Fruit fly (Drosophila melanogaster) Kc167 (cell line): ENCODE data around the gene Tango4.

ENCODE experiments used
- Myc ChIP-seq: fragments of >200 bp; optimal IDR thresholded peaks from 2 replicates; lab custom pipeline; 2017; ENCODE audit warnings: missing external identifiers
- Sin3A ChIP-seq: fragments of >200 bp; optimal IDR thresholded peaks from 2 replicates; lab custom pipeline; 2018; ENCODE audit warnings: missing external identifiers
- h ChIP-seq: fragments of >200 bp; optimal IDR thresholded peaks from 3 replicates; lab custom pipeline; 2018; ENCODE audit warnings: missing external identifiers
- insv ChIP-seq: fragments of >200 bp; optimal IDR thresholded peaks from 3 replicates; lab custom pipeline; 2018; ENCODE audit warnings: missing external identifiers
- psq ChIP-seq: fragments of >200 bp; optimal IDR thresholded peaks from 2 replicates; lab custom pipeline; 2017; ENCODE audit warnings: missing external identifiers
- ttk ChIP-seq: sonication (Bioruptor generic); optimal IDR thresholded peaks from 2 replicates; lab custom pipeline; 2017; ENCODE audit warnings: missing external identifiers

Gene Tango4

DNA sequence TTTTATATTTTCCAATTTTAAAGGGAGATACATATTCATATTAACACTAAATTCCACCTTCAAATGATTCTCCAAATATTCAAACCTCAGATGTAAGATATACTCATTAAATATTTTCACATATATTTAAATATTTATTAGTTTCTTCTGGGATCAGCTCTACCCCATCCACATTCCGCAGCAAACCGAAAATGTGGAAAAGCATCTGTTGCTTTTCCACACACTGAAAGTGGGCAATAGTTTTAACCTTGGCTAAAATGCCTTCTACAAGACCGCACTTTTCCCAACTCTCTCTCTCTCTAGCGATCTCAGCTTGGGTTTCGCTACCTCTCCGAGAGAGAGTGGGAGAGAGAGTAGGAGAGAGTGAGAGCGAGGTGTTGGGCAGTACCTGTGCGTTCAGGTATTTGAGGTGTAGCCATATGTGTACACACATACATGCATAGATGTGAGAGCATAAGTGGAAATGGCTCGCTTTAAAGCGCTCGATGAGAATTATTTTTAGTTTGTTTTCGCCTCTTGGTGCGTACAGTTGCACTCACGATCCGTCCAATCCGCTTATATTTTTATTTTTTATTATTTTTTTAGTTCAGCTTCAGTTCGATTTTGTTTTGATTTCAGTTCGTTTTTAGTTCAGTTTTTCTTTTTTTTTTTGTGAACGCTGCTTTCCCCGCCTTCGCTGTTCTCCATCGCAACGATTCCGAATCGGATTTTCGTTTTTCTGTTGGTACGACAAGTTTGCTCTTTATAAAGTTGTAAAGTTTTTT is 14.0 kb upstream of the Tango4 start, which contains the start of gene CG1806:
CG1806 (plus strand) TSS at position 499 of the 764 bp plus-strand sequence.
- TF ChIP-seq psq (lab: Kevin White, UChicago) = no peak
- TF ChIP-seq Sin3A (lab: Kevin White, UChicago) = no peak
- no peak for TF ChIP-seq h
- TF ChIP-seq insv = no peak
- TF ChIP-seq ttk = no peak
- TF ChIP-seq Myc (lab: Kevin White, UChicago) = no peak

DNA sequence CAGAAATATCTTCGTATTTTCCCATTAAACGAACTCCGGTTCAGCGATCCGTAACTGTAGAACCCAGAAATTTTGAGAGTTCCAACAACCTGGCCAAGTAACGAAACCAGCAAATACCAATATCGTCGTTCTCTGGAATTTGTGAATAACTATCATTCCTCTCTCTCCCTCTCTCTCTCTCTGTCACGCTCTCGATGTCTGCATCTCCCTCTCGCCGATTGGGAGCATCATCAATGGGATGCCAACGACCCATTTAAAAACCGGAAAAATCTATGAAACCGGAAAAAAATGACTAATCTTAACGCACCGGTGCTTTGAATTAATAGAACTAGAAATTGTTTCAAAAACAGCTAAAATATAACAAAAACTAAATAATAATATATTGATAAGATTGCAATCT is 13.3 kb upstream of the Tango4 start:
- TF ChIP-seq ttk (no peak), h (no peak), psq (lab: Kevin White, UChicago) (no peak), Sin3A (lab: Kevin White, UChicago) (no peak)

DNA sequence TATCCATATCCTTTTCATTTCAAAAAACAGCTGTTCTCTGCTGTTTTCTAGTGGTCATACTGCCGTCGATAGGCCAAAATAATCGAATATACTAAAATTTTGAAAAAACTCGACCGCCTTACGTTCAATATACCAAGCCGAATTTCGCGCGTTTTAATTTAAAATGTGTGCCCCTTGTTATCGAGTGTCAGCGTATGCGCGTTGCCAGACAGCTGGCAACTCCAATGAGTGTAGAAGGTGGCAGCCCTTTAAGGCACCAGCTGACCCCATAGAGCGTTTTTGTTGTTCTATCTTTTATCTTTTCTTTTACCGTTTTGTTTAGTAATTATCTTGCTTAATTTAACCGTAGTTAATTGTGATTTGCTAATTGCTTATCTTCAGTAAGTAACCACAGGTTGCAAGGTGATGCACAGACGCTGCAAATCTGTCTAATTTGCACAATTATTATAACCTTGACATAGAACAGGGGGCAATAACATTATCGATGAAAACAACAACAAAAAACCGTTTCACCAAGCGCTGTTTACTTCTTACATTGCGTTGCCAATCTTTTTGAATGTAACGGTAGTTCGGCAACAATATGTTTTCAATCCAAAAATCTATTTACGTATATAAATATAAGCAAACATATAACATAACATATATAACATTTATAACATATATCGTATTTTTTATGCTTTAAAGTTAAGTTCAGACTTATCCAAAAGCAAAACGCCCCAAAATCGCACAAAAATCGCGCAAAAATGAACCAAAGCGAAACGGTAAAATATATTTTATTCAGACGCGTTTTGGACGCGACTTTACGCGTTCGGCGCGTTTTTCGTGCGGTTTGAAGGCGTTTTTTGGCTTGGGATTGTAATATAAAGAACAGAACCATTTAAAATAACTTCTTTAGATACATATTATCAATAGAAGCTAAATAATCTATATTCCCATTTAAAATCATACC is 8.4 kb upstream of the Tango4 start, which contains the start of the genes CG1492 and regucalcin:
CG1492 (minus strand) TSS at position 63 of the 949 bp plus-strand sequence.
regucalcin (plus strand) TSS at position 229 of the 949 bp plus-strand sequence.
- TF ChIP-seq h (no peak), psq (lab: Kevin White, UChicago) (peak; percentile 41), insv (no peak), ttk (no peak)

DNA sequence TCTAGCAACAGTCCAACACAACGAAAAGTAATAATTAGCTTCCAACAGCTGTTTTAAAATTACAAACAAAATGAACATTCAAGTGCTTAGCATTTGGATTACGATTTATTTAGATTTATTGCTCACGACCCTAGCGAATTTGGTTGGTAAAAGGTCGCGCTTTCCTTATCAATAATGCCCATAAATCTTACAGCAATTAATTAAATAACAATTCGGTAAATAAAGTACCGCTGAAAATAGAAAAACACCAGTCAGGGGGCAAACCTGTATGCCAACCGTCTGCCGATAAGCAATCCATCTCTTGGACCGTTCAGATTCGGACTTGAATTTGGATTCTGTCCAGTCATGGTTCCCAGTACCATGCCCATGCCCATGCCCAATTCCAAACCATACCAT is 7.8 kb upstream of the Tango4 start:
- TF ChIP-seq ttk (no peak), Sin3A (lab: Kevin White, UChicago) (no peak), psq (lab: Kevin White, UChicago) (no peak), insv (no peak), Myc (lab: Kevin White, UChicago) (no peak), h (no peak)

DNA sequence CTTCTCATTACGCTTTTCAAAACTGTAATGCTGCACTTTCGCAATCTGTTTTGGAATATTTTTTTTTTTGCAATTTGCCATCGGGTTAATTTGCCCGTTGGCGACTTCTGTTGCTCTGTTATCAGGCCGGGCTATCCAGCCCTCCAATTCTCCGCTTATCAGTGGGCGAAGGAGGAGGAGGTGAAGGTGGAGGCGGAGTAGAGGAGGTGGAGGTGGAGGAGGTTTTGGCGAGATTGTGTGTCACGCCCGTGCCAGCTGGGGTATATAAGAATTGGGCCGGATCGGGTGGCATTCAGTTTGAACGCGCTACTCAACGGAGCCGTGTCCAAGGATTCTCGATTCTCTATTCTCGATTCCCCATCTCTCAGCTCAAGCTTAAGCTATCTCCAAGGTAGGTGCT is 6.7 kb upstream of the Tango4 start:
- TF ChIP-seq ttk (no peak), Myc (lab: Kevin White, UChicago) (no peak), insv (no peak), h (no peak), Sin3A (lab: Kevin White, UChicago) (no peak), psq (lab: Kevin White, UChicago) (no peak)

DNA sequence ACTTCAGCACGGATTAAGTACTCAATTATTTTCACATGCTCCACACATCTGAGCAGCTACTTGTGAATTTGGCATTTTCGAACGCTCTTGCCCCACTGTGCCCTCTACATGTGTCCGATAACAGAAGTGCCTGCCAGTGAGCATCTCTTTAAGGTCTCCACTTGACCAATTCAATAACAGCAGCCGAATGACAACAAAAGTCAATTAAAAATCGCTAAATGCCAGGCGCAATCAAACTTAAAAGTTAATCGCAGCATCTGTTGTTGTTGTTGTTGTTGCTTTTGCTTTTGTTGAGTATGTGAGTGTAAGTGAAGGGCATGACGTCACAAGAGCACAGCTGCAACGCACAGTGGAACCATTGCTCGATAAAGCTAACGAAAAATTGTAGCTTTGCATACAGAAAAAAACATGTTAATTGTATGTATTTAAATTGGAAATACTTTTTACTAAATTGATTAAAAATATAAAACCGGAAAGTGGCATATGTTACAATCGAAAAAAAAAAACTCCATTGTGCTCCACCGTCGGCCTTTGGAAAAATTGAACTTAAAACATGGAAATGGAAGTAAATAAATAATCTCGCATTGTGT is 6.0 kb upstream of the Tango4 start:
- TF ChIP-seq psq (lab: Kevin White, UChicago) = no peak
- no peak for TF ChIP-seq Myc (lab: Kevin White, UChicago)

DNA sequence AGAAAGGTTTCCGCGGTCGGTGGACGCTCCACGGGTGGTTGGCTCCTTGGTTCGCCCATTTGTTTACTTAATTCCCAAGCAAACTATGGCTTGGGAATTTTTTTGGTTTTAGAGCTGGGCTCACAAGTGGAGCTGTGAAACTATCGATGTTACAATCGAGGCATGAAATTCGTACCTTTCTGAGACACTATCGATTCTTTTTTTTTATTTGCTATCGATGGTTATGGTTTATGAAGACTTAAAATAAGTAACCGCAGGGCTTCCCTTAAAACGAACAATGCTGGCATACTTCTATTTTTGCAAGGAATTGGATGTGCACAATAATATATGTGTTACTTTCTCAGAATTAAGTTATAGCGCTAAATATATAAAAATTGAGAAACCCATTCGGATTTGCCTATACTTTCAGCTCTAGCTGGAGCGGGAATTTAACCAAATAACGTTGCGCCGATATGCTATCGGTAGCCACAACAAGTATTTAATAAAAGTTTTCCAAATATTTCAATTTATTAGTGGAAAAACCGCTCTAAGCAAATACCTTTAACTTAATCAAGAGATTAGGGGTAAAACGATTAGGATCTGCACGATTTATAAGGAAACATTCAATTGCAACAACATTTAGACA is 2.9 kb upstream of the Tango4 start, which contains the start of gene Chrac-16:
Chrac-16 (minus strand) TSS at position 147 of the 625 bp plus-strand sequence.
- TF ChIP-seq Myc (lab: Kevin White, UChicago) = no peak

DNA sequence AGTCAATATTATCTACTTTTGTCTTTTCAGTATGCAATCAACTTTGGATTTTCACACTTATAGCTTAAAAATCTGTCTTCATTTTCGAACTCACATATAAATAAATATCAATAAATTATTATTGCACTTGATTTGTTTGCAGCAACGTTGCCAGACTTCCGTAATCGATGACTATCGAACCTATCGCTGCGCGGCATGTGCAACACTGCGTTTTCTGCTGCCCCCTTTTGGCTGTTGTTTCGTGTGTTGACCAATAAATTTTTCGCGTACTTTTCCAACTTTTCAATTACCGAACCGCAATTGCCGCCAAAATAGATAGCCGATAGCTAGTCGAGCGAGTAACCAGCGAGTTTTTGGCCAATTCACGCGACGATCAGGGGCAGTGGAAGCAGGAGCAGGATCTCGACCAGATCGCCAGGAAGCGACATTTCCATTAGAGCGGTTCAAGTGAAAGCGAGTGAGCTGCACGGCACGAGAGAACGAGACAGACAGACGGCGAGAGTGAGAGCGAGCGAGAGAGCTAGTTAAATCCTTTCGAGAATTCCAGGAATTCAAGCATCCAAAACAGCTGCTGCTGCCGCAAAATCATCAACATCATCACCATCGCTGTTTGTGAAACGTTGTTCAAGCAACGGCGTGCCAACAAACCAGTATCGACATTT is 2.3 kb upstream of the Tango4 start, which contains the start of gene Lsm12a:
Lsm12a (plus strand) TSS at position 201 of the 662 bp plus-strand sequence.
- no peak for TF ChIP-seq insv
- no peak for TF ChIP-seq Sin3A (lab: Kevin White, UChicago)
- TF ChIP-seq psq (lab: Kevin White, UChicago) = no peak
- no peak for TF ChIP-seq h
- TF ChIP-seq Myc (lab: Kevin White, UChicago) = no peak
- TF ChIP-seq ttk = no peak

DNA sequence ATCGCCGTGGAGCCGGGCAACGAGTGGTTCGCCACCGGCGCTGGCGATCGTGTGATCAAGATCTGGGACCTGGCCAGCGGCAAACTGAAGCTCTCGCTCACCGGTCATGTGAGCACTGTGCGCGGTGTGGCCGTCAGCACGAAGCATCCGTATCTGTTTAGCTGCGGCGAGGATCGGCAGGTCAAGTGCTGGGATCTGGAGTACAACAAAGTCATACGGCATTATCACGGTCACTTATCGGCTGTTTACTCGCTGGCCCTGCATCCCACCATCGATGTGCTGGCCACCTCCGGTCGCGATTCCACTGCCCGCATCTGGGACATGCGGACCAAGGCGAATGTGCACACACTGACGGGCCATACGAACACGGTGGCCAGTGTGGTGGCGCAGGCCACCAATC is 882 bp downstream of the Tango4 start:
- TF ChIP-seq Sin3A (lab: Kevin White, UChicago) (no peak), h (no peak), Myc (lab: Kevin White, UChicago) (no peak), ttk (no peak), psq (lab: Kevin White, UChicago) (no peak), insv (no peak)

DNA sequence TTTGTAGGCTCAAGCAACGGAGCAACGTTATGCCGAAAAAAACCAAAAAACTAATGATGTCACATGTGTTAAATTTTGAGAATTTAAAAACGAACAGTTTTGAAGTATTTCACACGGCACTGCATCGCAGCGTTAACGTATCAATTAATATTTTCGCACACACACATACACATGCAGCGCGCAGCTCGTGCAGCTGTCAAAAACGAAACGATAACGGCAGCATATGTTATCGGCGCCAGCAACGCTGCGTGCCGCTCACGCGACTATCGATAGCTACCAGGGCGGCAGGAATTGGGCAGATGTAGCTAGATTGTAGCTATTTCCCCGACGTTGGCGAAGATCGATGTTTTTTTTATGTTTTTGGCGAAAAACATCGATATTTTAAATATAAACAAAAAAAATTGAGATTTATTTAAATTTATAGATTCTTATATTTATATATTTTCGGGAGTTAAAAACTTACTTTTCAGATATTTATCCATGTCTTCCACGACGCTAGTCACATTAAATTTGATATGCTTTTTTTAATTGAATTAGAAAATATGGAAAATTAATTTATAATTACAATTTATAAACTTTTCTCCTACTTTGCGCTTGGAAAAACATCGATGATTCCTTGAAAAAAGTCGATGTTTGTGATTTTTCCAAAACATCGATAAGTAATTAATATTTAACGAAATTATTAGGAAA is 8.1 kb downstream of the Tango4 start, which contains the start of gene Usp7:
Usp7 (minus strand) TSS at position 208 of the 690 bp plus-strand sequence.
- no peak for TF ChIP-seq psq (lab: Kevin White, UChicago)
- no peak for TF ChIP-seq ttk
- no peak for TF ChIP-seq h
- TF ChIP-seq Myc (lab: Kevin White, UChicago) = no peak
- TF ChIP-seq Sin3A (lab: Kevin White, UChicago) = no peak
- no peak for TF ChIP-seq insv

DNA sequence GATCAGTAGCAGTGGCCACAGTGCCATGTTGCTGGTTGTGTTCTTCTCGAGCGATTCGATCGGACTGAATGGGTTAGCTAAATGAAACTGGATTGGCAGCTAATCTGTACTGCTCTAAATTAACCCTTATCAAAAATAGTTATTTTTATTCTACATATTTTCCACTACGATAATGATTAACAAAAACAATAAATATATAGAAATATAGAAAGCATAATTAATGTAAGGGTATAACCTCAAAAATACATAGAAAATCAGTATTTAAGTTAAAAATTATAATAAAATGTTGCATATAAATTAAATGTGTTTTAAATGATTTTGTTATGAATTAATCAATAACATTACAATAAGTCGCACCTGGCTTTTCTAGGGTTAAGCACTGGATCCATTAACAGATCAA is 10.5 kb downstream of the Tango4 start, which contains the start of gene Cyp311a1:
Cyp311a1 (minus strand) TSS at position 66 of the 400 bp plus-strand sequence.
- TF ChIP-seq psq (lab: Kevin White, UChicago) (no peak), h (no peak)
